Fruit fly (Drosophila melanogaster) whole organism, embryonic: ENCODE results near the gene msb1l.

Source experiments
- Blimp-1 ChIP-seq: fragments of 200-800 bp; sonication (Bioruptor generic); optimal IDR thresholded peaks from 3 replicates; lab custom pipeline; 2018; ENCODE audit warnings: missing biosample characterization, missing genetic modification characterization, mild to moderate bottlenecking, moderate library complexity, missing genetic modification reagents
- CG10147 ChIP-seq: fragments of 200-800 bp; sonication (Bioruptor generic); optimal IDR thresholded peaks from 2 replicates; lab custom pipeline; 2019; ENCODE audit warnings: missing biosample characterization, mild to moderate bottlenecking, missing genetic modification characterization, moderate library complexity
- CG11560 ChIP-seq: fragments of 200-800 bp; sonication (Bioruptor generic); IDR thresholded peaks from 3 replicates; pipeline ENCODE4 v1.3.6; 2022; ENCODE audit warnings: missing biosample characterization, missing genetic modification characterization
- CG14667 ChIP-seq: fragments of 200-800 bp; sonication (Bioruptor generic); IDR thresholded peaks from 2 replicates; pipeline ENCODE4 v1.3.6; 2022; ENCODE audit warnings: missing biosample characterization, missing genetic modification characterization
- CG17186 ChIP-seq: fragments of 200-800 bp; sonication (Bioruptor generic); optimal IDR thresholded peaks from 3 replicates; lab custom pipeline; 2017; ENCODE audit warnings: missing biosample characterization, missing genetic modification reagents, missing genetic modification characterization
- CG18011 ChIP-seq: fragments of 200-800 bp; sonication (Bioruptor generic); optimal IDR thresholded peaks from 2 replicates; lab custom pipeline; 2017; ENCODE audit warnings: missing biosample characterization, missing genetic modification characterization, mild to moderate bottlenecking, moderate library complexity, missing genotype
- CG18599 ChIP-seq: fragments of 200-800 bp; sonication (Bioruptor generic); optimal IDR thresholded peaks from 3 replicates; lab custom pipeline; 2017; ENCODE audit warnings: missing biosample characterization, missing genetic modification characterization, mild to moderate bottlenecking, moderate library complexity, missing genetic modification reagents
- CG30403 ChIP-seq: fragments of 200-800 bp; sonication (Bioruptor generic); optimal IDR thresholded peaks from 3 replicates; lab custom pipeline; 2016; ENCODE audit warnings: missing biosample characterization, missing genetic modification characterization
- CG3163 ChIP-seq: fragments of 200-800 bp; sonication (Bioruptor generic); optimal IDR thresholded peaks from 3 replicates; lab custom pipeline; 2016; ENCODE audit warnings: missing biosample characterization, missing genetic modification characterization
- CG32532 ChIP-seq: fragments of 200-800 bp; sonication (Bioruptor generic); IDR thresholded peaks from 2 replicates; pipeline ENCODE4 v1.3.6; 2022; ENCODE audit warnings: missing biosample characterization, missing genetic modification characterization
- CG3281 ChIP-seq: fragments of 200-800 bp; sonication (Bioruptor generic); optimal IDR thresholded peaks from 3 replicates; lab custom pipeline; 2017; ENCODE audit warnings: missing biosample characterization, mild to moderate bottlenecking, missing genetic modification characterization
- CG4707 ChIP-seq: fragments of 200-800 bp; sonication (Bioruptor generic); optimal IDR thresholded peaks from 2 replicates; lab custom pipeline; 2018; ENCODE audit warnings: missing biosample characterization, mild to moderate bottlenecking, missing genetic modification characterization, moderate library complexity
- CG5953 ChIP-seq: fragments of 200-800 bp; sonication (Bioruptor generic); IDR thresholded peaks from 2 replicates; pipeline ENCODE4 v1.3.6; 2022; ENCODE audit warnings: missing biosample characterization, missing genetic modification characterization
- CG6791 ChIP-seq: fragments of 200-800 bp; sonication (Bioruptor generic); IDR thresholded peaks from 3 replicates; pipeline ENCODE4 v1.3.6; 2022; ENCODE audit warnings: missing biosample characterization, missing genetic modification characterization; ENCODE audit not compliant: partially characterized antibody
- CG8281 ChIP-seq: fragments of 200-800 bp; sonication (Bioruptor generic); optimal IDR thresholded peaks from 2 replicates; lab custom pipeline; 2018; ENCODE audit warnings: missing biosample characterization, mild to moderate bottlenecking, missing genetic modification characterization, moderate library complexity
- CG8290 ChIP-seq, 3 experiments: fragments of 200-800 bp; sonication (Bioruptor generic); optimal IDR thresholded peaks; 2 replicates each; lab custom pipeline; 2016 to 2019; ENCODE audit warnings: missing biosample characterization in 3 of 3, missing genetic modification characterization in 3 of 3, mild to moderate bottlenecking in 2 of 3, moderate library complexity in 1 of 3
- CG8388 ChIP-seq: fragments of 200-800 bp; sonication (Bioruptor generic); optimal IDR thresholded peaks from 2 replicates; lab custom pipeline; 2019; ENCODE audit warnings: missing biosample characterization, mild to moderate bottlenecking, missing genetic modification characterization, moderate library complexity
- CG9797 ChIP-seq: fragments of 200-800 bp; sonication (Bioruptor generic); optimal IDR thresholded peaks from 3 replicates; lab custom pipeline; 2018; ENCODE audit warnings: missing biosample characterization, mild to moderate bottlenecking, missing genetic modification characterization
- Dad ChIP-seq: fragments of 200-800 bp; sonication (Bioruptor generic); optimal IDR thresholded peaks from 3 replicates; lab custom pipeline; 2016; ENCODE audit warnings: missing biosample characterization, missing genetic modification characterization
- Eip74EF ChIP-seq, 2 experiments: fragments of 200-800 bp in 1 of 2; fragments of >200 bp in 1 of 2; sonication (Bioruptor generic) in 1 of 2; optimal IDR thresholded peaks; 2 replicates each; lab custom pipeline; 2017 to 2019; ENCODE audit warnings: missing biosample characterization in 2 of 2, missing genetic modification characterization in 2 of 2, mild to moderate bottlenecking in 1 of 2, moderate library complexity in 1 of 2
- GATAe ChIP-seq: fragments of 200-800 bp; sonication (Bioruptor generic); conservative IDR thresholded peaks from 2 replicates; pipeline ENCODE4 v1.3.6; 2022; ENCODE audit warnings: missing biosample characterization, missing genetic modification characterization
- HLHmδ ChIP-seq: fragments of 200-800 bp; sonication (Bioruptor generic); optimal IDR thresholded peaks from 2 replicates; lab custom pipeline; 2018; ENCODE audit warnings: missing biosample characterization, mild to moderate bottlenecking, missing genetic modification characterization, moderate library complexity
- Hmr ChIP-seq: fragments of 200-800 bp; sonication (Bioruptor generic); optimal IDR thresholded peaks from 3 replicates; lab custom pipeline; 2017; ENCODE audit warnings: mild to moderate bottlenecking, missing biosample characterization, missing genetic modification reagents, missing genetic modification characterization
- Myb ChIP-seq: fragments of 200-800 bp; sonication (Bioruptor generic); optimal IDR thresholded peaks from 2 replicates; lab custom pipeline; 2016; ENCODE audit warnings: missing biosample characterization, missing genetic modification characterization
- NC2α ChIP-seq: fragments of 200-800 bp; sonication (Bioruptor generic); optimal IDR thresholded peaks from 2 replicates; lab custom pipeline; 2016; ENCODE audit warnings: missing biosample characterization, missing genetic modification characterization
- Oli ChIP-seq: fragments of 200-800 bp; sonication (Bioruptor generic); optimal IDR thresholded peaks from 2 replicates; lab custom pipeline; 2018; ENCODE audit warnings: missing biosample characterization, mild to moderate bottlenecking, missing genetic modification characterization, moderate library complexity
- Ravus ChIP-seq: fragments of 200-800 bp; sonication (Bioruptor generic); IDR thresholded peaks from 2 replicates; pipeline ENCODE4 v1.3.6; 2022; ENCODE audit warnings: missing biosample characterization, missing genetic modification characterization
- Stat92E ChIP-seq, 3 experiments: fragments of >200 bp in 2 of 3; fragments of 200-800 bp in 1 of 3; sonication (Bioruptor generic) in 1 of 3; optimal IDR thresholded peaks; 2 replicates each; lab custom pipeline; 2017 to 2019; ENCODE audit warnings: missing biosample characterization in 3 of 3, missing genetic modification characterization in 3 of 3, mild to moderate bottlenecking in 1 of 3, moderate library complexity in 1 of 3
- crc ChIP-seq: fragments of 200-800 bp; sonication (Bioruptor generic); optimal IDR thresholded peaks from 2 replicates; lab custom pipeline; 2016; ENCODE audit warnings: missing biosample characterization, missing genetic modification characterization
- crp ChIP-seq, 2 experiments: fragments of 200-800 bp; sonication (Bioruptor generic); optimal IDR thresholded peaks; 2 replicates in 1 of 2; 3 replicates in 1 of 2; lab custom pipeline; 2017; ENCODE audit warnings: missing biosample characterization in 2 of 2, missing genetic modification characterization in 2 of 2, mild to moderate bottlenecking in 1 of 2, moderate library complexity in 1 of 2
- dan ChIP-seq: fragments of 200-800 bp; sonication (Bioruptor generic); IDR thresholded peaks from 2 replicates; pipeline ENCODE4 v1.3.6; 2022; ENCODE audit warnings: missing biosample characterization, missing genetic modification characterization
- gsb-n ChIP-seq: fragments of 200-800 bp; sonication (Bioruptor generic); optimal IDR thresholded peaks from 3 replicates; lab custom pipeline; 2018; ENCODE audit warnings: missing biosample characterization, mild to moderate bottlenecking, missing genetic modification characterization
- hkb ChIP-seq, 2 experiments: fragments of 200-800 bp in 1 of 2; fragments of >200 bp in 1 of 2; sonication (Bioruptor generic) in 1 of 2; IDR thresholded peaks in 1 of 2; optimal IDR thresholded peaks in 1 of 2; 2 replicates each; pipeline versions ENCODE4 v1.3.6 to Lab custom; 2017 to 2022; ENCODE audit warnings: missing biosample characterization in 1 of 2, missing genetic modification characterization in 1 of 2
- mam ChIP-seq: fragments of 200-800 bp; sonication (Bioruptor generic); optimal IDR thresholded peaks from 3 replicates; lab custom pipeline; 2016; ENCODE audit warnings: missing biosample characterization, missing genetic modification characterization
- nerfin-1 ChIP-seq: fragments of 200-800 bp; sonication (Bioruptor generic); optimal IDR thresholded peaks from 3 replicates; lab custom pipeline; 2019; ENCODE audit warnings: missing biosample characterization, mild to moderate bottlenecking, missing genetic modification characterization, moderate library complexity
- phol ChIP-seq: fragments of 200-800 bp; sonication (Bioruptor generic); optimal IDR thresholded peaks from 3 replicates; lab custom pipeline; 2018; ENCODE audit warnings: missing biosample characterization, mild to moderate bottlenecking, missing genetic modification characterization, moderate library complexity
- psq ChIP-seq: fragments of 200-800 bp; sonication (Bioruptor generic); optimal IDR thresholded peaks from 2 replicates; lab custom pipeline; 2017; ENCODE audit warnings: missing biosample characterization, missing genetic modification characterization
- sc ChIP-seq, 3 experiments: fragments of >200 bp in 2 of 3; fragments of 200-800 bp in 1 of 3; sonication (Bioruptor generic) in 1 of 3; optimal IDR thresholded peaks; 2 replicates in 2 of 3; 3 replicates in 1 of 3; lab custom pipeline; 2017; ENCODE audit warnings: mild to moderate bottlenecking in 1 of 3, missing biosample characterization in 1 of 3, missing genetic modification characterization in 1 of 3, missing genetic modification reagents in 1 of 3
- scrt ChIP-seq: fragments of 200-800 bp; sonication (Bioruptor generic); optimal IDR thresholded peaks from 2 replicates; lab custom pipeline; 2018; ENCODE audit warnings: missing biosample characterization, mild to moderate bottlenecking, missing genetic modification characterization, moderate library complexity
- sens ChIP-seq: fragments of 200-800 bp; sonication (Bioruptor generic); peaks from one replicate; lab custom pipeline; 2016; ENCODE audit warnings: missing biosample characterization, missing genetic modification characterization
- shn ChIP-seq: fragments of 200-800 bp; sonication (Bioruptor generic); optimal IDR thresholded peaks from 3 replicates; lab custom pipeline; 2016; ENCODE audit warnings: missing biosample characterization, missing genetic modification characterization
- sug ChIP-seq: fragments of 200-800 bp; optimal IDR thresholded peaks from 2 replicates; lab custom pipeline; 2019; ENCODE audit warnings: missing biosample characterization, mild to moderate bottlenecking, missing genetic modification characterization, moderate library complexity
- toy ChIP-seq: fragments of 200-800 bp; sonication (Bioruptor generic); IDR thresholded peaks from 2 replicates; pipeline ENCODE4 v1.3.6; 2022; ENCODE audit warnings: missing biosample characterization, missing genetic modification characterization
- tx ChIP-seq: fragments of 200-800 bp; sonication (Bioruptor generic); optimal IDR thresholded peaks from 2 replicates; lab custom pipeline; 2016; ENCODE audit warnings: missing biosample characterization, missing genetic modification characterization
- unc-4 ChIP-seq: fragments of 200-800 bp; sonication (Bioruptor generic); IDR thresholded peaks from 2 replicates; pipeline ENCODE4 v1.3.6; 2022; ENCODE audit warnings: missing biosample characterization, missing genetic modification characterization; ENCODE audit not compliant: partially characterized antibody
- yki ChIP-seq: fragments of >200 bp; optimal IDR thresholded peaks from 3 replicates; lab custom pipeline; 2018
- zfh1 ChIP-seq: fragments of 200-800 bp; sonication (Bioruptor generic); IDR thresholded peaks from 3 replicates; pipeline ENCODE4 v1.3.6; 2022; ENCODE audit warnings: missing biosample characterization, missing genetic modification characterization

msb1l gene

DNA sequence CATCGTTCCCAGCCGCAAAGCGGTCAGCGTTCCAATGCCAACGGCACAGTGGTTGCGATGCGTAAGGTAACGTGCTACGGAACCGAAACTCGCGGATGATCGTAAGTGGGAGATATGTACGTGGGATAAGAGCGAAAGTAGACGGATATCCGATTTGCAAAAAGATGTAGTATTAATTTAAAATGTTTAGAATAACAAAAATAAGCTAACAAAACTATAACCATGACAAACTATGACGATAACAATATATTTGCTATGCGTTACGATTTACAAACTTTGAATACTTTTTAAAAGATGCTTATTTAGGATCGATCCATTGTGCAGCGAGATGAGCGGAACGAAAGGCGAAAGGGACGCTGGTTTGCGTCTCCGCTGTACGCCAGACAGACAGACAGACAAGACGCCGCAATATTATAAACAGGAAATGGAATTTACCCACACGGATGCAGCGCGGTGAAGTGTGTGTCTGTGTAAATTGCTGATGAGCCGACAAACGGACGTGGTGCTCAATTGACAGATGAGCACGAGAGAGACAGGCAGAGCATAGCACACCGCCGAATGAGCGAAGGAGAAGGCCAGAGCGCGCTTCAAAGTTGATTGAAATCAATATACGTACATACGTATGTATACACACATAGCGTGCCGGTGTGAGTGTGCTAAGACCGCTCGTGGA is 1.7 kb upstream of the msb1l start (continued):
- peak; percentile 87 for TF ChIP-seq Ravus (GFP tag; lab: Robert Waterston, UW)
- peak; percentile 97 for TF ChIP-seq CG18599
- peak; percentile 95 for TF ChIP-seq crc (GFP tag; lab: Kevin White, UChicago)
- TF ChIP-seq HLHmδ (GFP tag; lab: Kevin White, UChicago), result peak; percentile 98
- peak; percentile 88 for TF ChIP-seq CG18011 (GFP tag; lab: Kevin White, UChicago)
- TF ChIP-seq CG4707 (GFP tag; lab: Kevin White, UChicago), result peak; percentile 99
- peak; percentile 54 for TF ChIP-seq hkb (optimal IDR thresholded peaks at IDR 0.05; lab: Kevin White, UChicago)
- peak; percentile 94 for TF ChIP-seq hkb (GFP tag; IDR thresholded peaks at IDR 0.05; lab: Robert Waterston, UW)
- TF ChIP-seq gsb-n (tag; lab: Kevin White, UChicago), result peak; percentile 96
- TF ChIP-seq GATAe, result peak; percentile 77
- peak; percentile 79 for TF ChIP-seq CG8281 (tag; lab: Kevin White, UChicago)
- peak; percentile 99 for TF ChIP-seq CG30403
- TF ChIP-seq toy (GFP tag; lab: Robert Waterston, UW), result peak; percentile 83
- peak; percentile 91 for TF ChIP-seq CG8290 (GFP tag; optimal IDR thresholded peaks at IDR 0.05; lab: Kevin White, UChicago)
- peak; percentile 89 to 94 for TF ChIP-seq CG8290 (tag; optimal IDR thresholded peaks at IDR 0.05; lab: Kevin White, UChicago)
- TF ChIP-seq crp (GFP tag; optimal IDR thresholded peaks at IDR 0.05; lab: Kevin White, UChicago), result peak in 1 of 2 experiments; percentile 69
- peak; percentile 97 for TF ChIP-seq shn (GFP tag; lab: Kevin White, UChicago)
- peak; percentile 80 for TF ChIP-seq nerfin-1 (tag; lab: Kevin White, UChicago)
- peak; percentile 51 for TF ChIP-seq CG9797 (GFP tag; lab: Kevin White, UChicago)
- 0 out of 3 replicates have a peak, but pooled peaks have one; percentile 14 for TF ChIP-seq CG6791
- peak; percentile 87 for TF ChIP-seq Myb (GFP tag; lab: Kevin White, UChicago)
- peak; percentile 70 for TF ChIP-seq CG5953 (GFP tag; lab: Robert Waterston, UW)
- TF ChIP-seq mam (GFP tag; lab: Kevin White, UChicago), result peak; percentile 98
- TF ChIP-seq NC2α (GFP tag; lab: Kevin White, UChicago), result peak; percentile 94
- TF ChIP-seq Stat92E (GFP tag; optimal IDR thresholded peaks at IDR 0.05; lab: Kevin White, UChicago), result no peak
- TF ChIP-seq CG32532 (GFP tag; lab: Robert Waterston, UW), result peak; percentile 94
- TF ChIP-seq sug (tag; lab: Kevin White, UChicago), result peak; percentile 89
- peak; percentile 89 for TF ChIP-seq scrt (GFP tag; lab: Kevin White, UChicago)
- peak; percentile 97 for TF ChIP-seq phol (tag; lab: Kevin White, UChicago)
- peak; percentile 70 for TF ChIP-seq CG3163 (GFP tag; lab: Kevin White, UChicago)
- peak; percentile 96 for TF ChIP-seq Dad (GFP tag; lab: Kevin White, UChicago)
- peak; percentile 87 for TF ChIP-seq CG14667
- peak; percentile 94 for TF ChIP-seq CG8388
- TF ChIP-seq CG17186, result peak; percentile 84
- peak; percentile 100 for TF ChIP-seq sens (GFP tag; lab: Kevin White, UChicago)
- no peak for TF ChIP-seq unc-4 (GFP tag; lab: Robert Waterston, UW)
- peak; percentile 96 for TF ChIP-seq tx (GFP tag; lab: Kevin White, UChicago)
- peak in 1 of 2 experiments; percentile 97 for TF ChIP-seq Eip74EF (GFP tag; optimal IDR thresholded peaks at IDR 0.05; lab: Kevin White, UChicago)
- TF ChIP-seq CG11560 (tag; lab: Robert Waterston, UW), result peak; percentile 90
- no peak for TF ChIP-seq sc (optimal IDR thresholded peaks at IDR 0.05; lab: Kevin White, UChicago)
- TF ChIP-seq sc (GFP tag; optimal IDR thresholded peaks at IDR 0.05; lab: Kevin White, UChicago), result peak; percentile 91
- TF ChIP-seq Blimp-1 (GFP tag; lab: Kevin White, UChicago), result peak; percentile 94
- TF ChIP-seq Oli (tag; lab: Kevin White, UChicago), result peak; percentile 98
- TF ChIP-seq psq (GFP tag; lab: Kevin White, UChicago), result peak; percentile 86
- TF ChIP-seq zfh1 (GFP tag; lab: Robert Waterston, UW), result peak; percentile 91
- TF ChIP-seq Hmr (GFP tag; lab: Kevin White, UChicago), result peak; percentile 97
- TF ChIP-seq dan (GFP tag; lab: Robert Waterston, UW), result no peak; the same call in 1 of the 2 replicates
- TF ChIP-seq CG3281 (GFP tag; lab: Kevin White, UChicago), result peak; percentile 97
- TF ChIP-seq CG10147, result peak; percentile 94
- peak; percentile 60 for TF ChIP-seq yki (lab: Kevin White, UChicago)
